Fruit fly (Drosophila melanogaster): ENCODE measurements around the gene CG15011.

The CG15011 gene

DNA sequence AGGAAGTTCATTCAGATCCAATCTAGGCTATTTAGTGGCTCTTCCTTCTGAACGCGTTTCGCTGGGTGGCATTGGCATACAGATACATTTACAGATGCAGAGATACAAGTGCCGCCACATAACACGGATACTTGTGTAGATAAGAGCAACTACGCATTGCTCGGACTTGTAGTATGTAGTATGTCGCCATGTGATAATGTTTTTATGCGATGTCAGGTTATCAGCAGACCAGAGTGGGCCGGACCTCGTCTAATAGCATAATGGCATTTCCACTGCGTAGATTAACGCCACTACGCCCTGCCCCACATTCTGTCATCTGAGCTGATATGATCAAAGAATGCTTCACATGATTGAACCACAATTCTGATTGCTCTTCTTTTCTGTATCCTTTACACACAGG, 37.2 kb downstream of the CG15011 start:
- TF ChIP-seq achi (GFP tag; optimal IDR thresholded peaks at IDR 0.05), result no peak
- TF ChIP-seq Hr39 (GFP tag; optimal IDR thresholded peaks at IDR 0.05), result no peak
- TF ChIP-seq svp (GFP tag), result peak; percentile 83

- no peak for TF ChIP-seq CG11762 (GFP tag; optimal IDR thresholded peaks at IDR 0.05; ENCODE audit: insufficient read depth)
- TF ChIP-seq Ets21C (GFP tag; optimal IDR thresholded peaks at IDR 0.05), result no peak
- TF ChIP-seq pdm3 (GFP tag; optimal IDR thresholded peaks at IDR 0.05), result no peak
- TF ChIP-seq CG4318 (GFP tag; optimal IDR thresholded peaks at IDR 0.05), result no peak
- peak; percentile 24 for TF ChIP-seq Eip78C (GFP tag)
- no peak for TF ChIP-seq Blimp-1 (GFP tag; optimal IDR thresholded peaks at IDR 0.05)
- no peak for TF ChIP-seq CG3919 (GFP tag; optimal IDR thresholded peaks at IDR 0.05)
- no peak for TF ChIP-seq Hr4 (GFP tag; optimal IDR thresholded peaks at IDR 0.05)
- no peak for TF ChIP-seq Hr38 (GFP tag; optimal IDR thresholded peaks at IDR 0.05)
- no peak for TF ChIP-seq lz (GFP tag; optimal IDR thresholded peaks at IDR 0.05)
- peak in 1 of 2 experiments; percentile 10 for TF ChIP-seq ss (GFP tag; optimal IDR thresholded peaks at IDR 0.05)
- no peak for TF ChIP-seq CG31627 (GFP tag; optimal IDR thresholded peaks at IDR 0.05)
- no peak for TF ChIP-seq CG6792 (GFP tag; optimal IDR thresholded peaks at IDR 0.05)
- no peak for TF ChIP-seq dac (GFP tag; optimal IDR thresholded peaks at IDR 0.05)
- peak; percentile 16 for TF ChIP-seq dsx (GFP tag; optimal IDR thresholded peaks at IDR 0.05; ENCODE audit: poor library complexity, severe bottlenecking)
- TF ChIP-seq Eip75B (GFP tag; optimal IDR thresholded peaks at IDR 0.05), result no peak
- TF ChIP-seq CG6808 (GFP tag; optimal IDR thresholded peaks at IDR 0.05), result peak; percentile 3
- TF ChIP-seq Met (GFP tag; optimal IDR thresholded peaks at IDR 0.05), result no peak
- no peak for TF ChIP-seq eg (GFP tag; IDR thresholded peaks at IDR 0.05)
- no peak for TF ChIP-seq vri (GFP tag; optimal IDR thresholded peaks at IDR 0.05)
- no peak for TF ChIP-seq CG32006 (GFP tag; optimal IDR thresholded peaks at IDR 0.05)
- no peak for TF ChIP-seq salr (GFP tag; optimal IDR thresholded peaks at IDR 0.05)
- TF ChIP-seq spab (GFP tag; optimal IDR thresholded peaks at IDR 0.05), result no peak
- no peak for TF ChIP-seq CG8119 (GFP tag; IDR thresholded peaks at IDR 0.05)
- no peak for TF ChIP-seq Smox (GFP tag; optimal IDR thresholded peaks at IDR 0.05)
- TF ChIP-seq OdsH (GFP tag; optimal IDR thresholded peaks at IDR 0.05), result no peak
- TF ChIP-seq topi (GFP tag; optimal IDR thresholded peaks at IDR 0.05), result no peak
- no peak for TF ChIP-seq Sox14 (GFP tag; optimal IDR thresholded peaks at IDR 0.05)
- TF ChIP-seq CG11294 (GFP tag; IDR thresholded peaks at IDR 0.05), result no peak
- TF ChIP-seq CG8632 (GFP tag; optimal IDR thresholded peaks at IDR 0.05), result no peak
- no peak for TF ChIP-seq Eip93F (GFP tag; optimal IDR thresholded peaks at IDR 0.05)
- TF ChIP-seq Gug (GFP tag; IDR thresholded peaks at IDR 0.05), result no peak
- no peak for TF ChIP-seq Lpt (GFP tag; optimal IDR thresholded peaks at IDR 0.05)
- TF ChIP-seq CG16779 (tag; optimal IDR thresholded peaks at IDR 0.05), result peak; percentile 40
- TF ChIP-seq CG7368 (GFP tag; optimal IDR thresholded peaks at IDR 0.05), result no peak
- TF ChIP-seq fkh (GFP tag; optimal IDR thresholded peaks at IDR 0.05), result no peak
- TF ChIP-seq esn (GFP tag; optimal IDR thresholded peaks at IDR 0.05), result no peak
- TF ChIP-seq net (GFP tag; optimal IDR thresholded peaks at IDR 0.05), result no peak
- peak; percentile 4 for TF ChIP-seq CG1621 (tag; optimal IDR thresholded peaks at IDR 0.05)
- no peak for TF ChIP-seq cyc (GFP tag; optimal IDR thresholded peaks at IDR 0.05)
- no peak for TF ChIP-seq Sox15 (GFP tag; optimal IDR thresholded peaks at IDR 0.05)
- no peak for TF ChIP-seq CG10669 (GFP tag; optimal IDR thresholded peaks at IDR 0.05)
- no peak for TF ChIP-seq CG11902 (GFP tag; optimal IDR thresholded peaks at IDR 0.05)
- TF ChIP-seq CG6854 (GFP tag; optimal IDR thresholded peaks at IDR 0.05), result no peak
- TF ChIP-seq Sox102F (GFP tag; optimal IDR thresholded peaks at IDR 0.05), result no peak
- no peak for TF ChIP-seq CG8319 (GFP tag; optimal IDR thresholded peaks at IDR 0.05)
- no peak for TF ChIP-seq fd59A (GFP tag; optimal IDR thresholded peaks at IDR 0.05)
- no peak for TF ChIP-seq CG15336 (GFP tag; IDR thresholded peaks at IDR 0.05)
Observed at dm6 chr3L:4221226-4221770, 37.7 kb downstream of the CG15011 start.
